Worm (Caenorhabditis elegans) whole organism, L3 larva: ENCODE measurements around the gene srw-20.

Source experiments
- R02D3.7 ChIP-seq: fragments of 150-350 bp; optimal IDR thresholded peaks from 2 replicates; lab custom pipeline; 2014; ENCODE audit warnings: missing biosample characterization, missing genetic modification characterization
- ZK546.5 ChIP-seq: sonication (generic microtip); optimal IDR thresholded peaks from 2 replicates; lab custom pipeline; 2017; ENCODE audit warnings: missing biosample characterization, missing genetic modification characterization
- aly-2 ChIP-seq: fragments of 150-350 bp; optimal IDR thresholded peaks from 2 replicates; lab custom pipeline; 2014; ENCODE audit warnings: missing biosample characterization, missing genetic modification characterization
- ama-1 ChIP-seq: fragments of 150-350 bp; optimal IDR thresholded peaks from 2 replicates; lab custom pipeline; 2018
- ceh-16 ChIP-seq: sonication (generic microtip); optimal IDR thresholded peaks from 2 replicates; lab custom pipeline; 2017; ENCODE audit warnings: missing biosample characterization, missing genetic modification characterization
- ceh-28 ChIP-seq: fragments of 150-350 bp; optimal IDR thresholded peaks from 2 replicates; lab custom pipeline; 2014; ENCODE audit warnings: missing biosample characterization, missing genetic modification reagents, missing genetic modification characterization
- ceh-82 ChIP-seq: fragments of 150-350 bp; optimal IDR thresholded peaks from 2 replicates; lab custom pipeline; 2014; ENCODE audit warnings: missing biosample characterization, missing genetic modification characterization
- egl-5 ChIP-seq: fragments of 150-350 bp; optimal IDR thresholded peaks from 2 replicates; lab custom pipeline; 2017; ENCODE audit warnings: missing biosample characterization, missing genetic modification reagents, missing genetic modification characterization, inconsistent platforms
- elt-1 ChIP-seq: fragments of 150-350 bp; optimal IDR thresholded peaks from 2 replicates; lab custom pipeline; 2014; ENCODE audit warnings: missing biosample characterization, missing genetic modification characterization
- elt-3 ChIP-seq, 3 experiments: fragments of 150-350 bp in 1 of 3; sonication (generic microtip) in 2 of 3; optimal IDR thresholded peaks; 2 replicates in 2 of 3; 4 replicates in 1 of 3; lab custom pipeline; 2014 to 2017; ENCODE audit warnings: missing biosample characterization in 3 of 3, missing genetic modification characterization in 3 of 3
- fkh-10 ChIP-seq: sonication (generic microtip); optimal IDR thresholded peaks from 2 replicates; lab custom pipeline; 2017; ENCODE audit warnings: missing biosample characterization, missing genetic modification reagents, missing genetic modification characterization
- fos-1 ChIP-seq: fragments of 150-350 bp; optimal IDR thresholded peaks from 2 replicates; lab custom pipeline; 2014; ENCODE audit warnings: missing biosample characterization, missing genetic modification characterization
- hmg-11 ChIP-seq: sonication (generic microtip); optimal IDR thresholded peaks from 2 replicates; lab custom pipeline; 2016; ENCODE audit warnings: missing genetic modification characterization, missing compliant biosample characterization
- jun-1 ChIP-seq: fragments of 150-350 bp; optimal IDR thresholded peaks from 2 replicates; lab custom pipeline; 2014; ENCODE audit warnings: missing biosample characterization, missing genetic modification reagents, missing genetic modification characterization
- lin-15B ChIP-seq: fragments of 150-350 bp; optimal IDR thresholded peaks from 2 replicates; lab custom pipeline; 2014; ENCODE audit warnings: missing biosample characterization, missing genetic modification characterization
- lin-39 ChIP-seq: fragments of 150-350 bp; optimal IDR thresholded peaks from 2 replicates; lab custom pipeline; 2018; ENCODE audit warnings: missing biosample characterization, missing genetic modification reagents, missing genetic modification characterization
- lsy-12 ChIP-seq: sonication (generic microtip); optimal IDR thresholded peaks from 2 replicates; lab custom pipeline; 2016; ENCODE audit warnings: mild to moderate bottlenecking, missing genetic modification characterization, missing compliant biosample characterization
- mdl-1 ChIP-seq: fragments of 150-350 bp; optimal IDR thresholded peaks from 2 replicates; lab custom pipeline; 2014; ENCODE audit warnings: missing biosample characterization, missing genetic modification characterization
- mml-1 ChIP-seq: fragments of 150-350 bp; sonication (generic microtip); optimal IDR thresholded peaks from 3 replicates; lab custom pipeline; 2014; ENCODE audit warnings: missing biosample characterization, missing genetic modification characterization
- nfya-1 ChIP-seq: sonication (generic microtip); optimal IDR thresholded peaks from 2 replicates; lab custom pipeline; 2017; ENCODE audit warnings: missing genetic modification characterization, mild to moderate bottlenecking, missing compliant biosample characterization, antibody characterized with exemption, moderate library complexity; ENCODE audit not compliant: insufficient read depth
- nhr-11 ChIP-seq: fragments of 150-350 bp; optimal IDR thresholded peaks from 2 replicates; lab custom pipeline; 2014; ENCODE audit warnings: missing biosample characterization, missing genetic modification characterization
- nhr-12 ChIP-seq: fragments of 150-350 bp; optimal IDR thresholded peaks from 2 replicates; lab custom pipeline; 2014; ENCODE audit warnings: missing biosample characterization, missing genetic modification characterization
- nhr-23 ChIP-seq: fragments of 150-350 bp; optimal IDR thresholded peaks from 2 replicates; lab custom pipeline; 2014; ENCODE audit warnings: missing biosample characterization, missing genetic modification reagents, missing genetic modification characterization
- nhr-237 ChIP-seq: fragments of 150-350 bp; optimal IDR thresholded peaks from 2 replicates; lab custom pipeline; 2014; ENCODE audit warnings: missing biosample characterization, missing genetic modification characterization
- nhr-25 ChIP-seq: sonication (generic microtip); optimal IDR thresholded peaks from 2 replicates; lab custom pipeline; 2017; ENCODE audit warnings: missing biosample characterization, missing genetic modification characterization
- nhr-67 ChIP-seq: fragments of 150-350 bp; optimal IDR thresholded peaks from 2 replicates; lab custom pipeline; 2014; ENCODE audit warnings: missing biosample characterization, missing genetic modification characterization
- nhr-76 ChIP-seq: fragments of 150-350 bp; sonication (generic microtip); optimal IDR thresholded peaks from 5 replicates; lab custom pipeline; 2014; ENCODE audit warnings: missing biosample characterization, missing genetic modification characterization
- nhr-77 ChIP-seq: fragments of 150-350 bp; optimal IDR thresholded peaks from 2 replicates; lab custom pipeline; 2014; ENCODE audit warnings: missing biosample characterization, missing genetic modification characterization
- pha-4 ChIP-seq: fragments of 150-350 bp; optimal IDR thresholded peaks from 2 replicates; lab custom pipeline; 2014; ENCODE audit warnings: missing biosample characterization, missing genetic modification reagents, missing genetic modification characterization
- pqm-1 ChIP-seq: fragments of 150-350 bp; optimal IDR thresholded peaks from 2 replicates; lab custom pipeline; 2017; ENCODE audit warnings: missing biosample characterization, missing genetic modification characterization, inconsistent platforms
- sea-2 ChIP-seq: fragments of 150-350 bp; sonication (generic microtip); optimal IDR thresholded peaks from 4 replicates; lab custom pipeline; 2014; ENCODE audit warnings: missing biosample characterization, missing genetic modification reagents, missing genetic modification characterization
- snpc-4 ChIP-seq: fragments of 150-350 bp; optimal IDR thresholded peaks from 2 replicates; lab custom pipeline; 2014; ENCODE audit warnings: missing biosample characterization, missing genetic modification characterization
- tbx-2 ChIP-seq: sonication (generic microtip); optimal IDR thresholded peaks from 2 replicates; lab custom pipeline; 2016; ENCODE audit warnings: mild to moderate bottlenecking, missing genetic modification characterization, missing compliant biosample characterization
- unc-62 ChIP-seq: fragments of 150-350 bp; sonication (generic microtip); optimal IDR thresholded peaks from 4 replicates; lab custom pipeline; 2014; ENCODE audit warnings: missing biosample characterization, missing genetic modification reagents, missing genetic modification characterization
- zag-1 ChIP-seq: fragments of 150-350 bp; optimal IDR thresholded peaks from 2 replicates; lab custom pipeline; 2014; ENCODE audit warnings: missing biosample characterization, missing genetic modification characterization
- ztf-4 ChIP-seq: fragments of 150-350 bp; optimal IDR thresholded peaks from 2 replicates; lab custom pipeline; 2014; ENCODE audit warnings: missing biosample characterization, missing genetic modification characterization

Gene srw-20

ce11 chrV:17061585-17061984, 18.1 kb downstream of the srw-20 start, which contains the start of gene F28B1.9:
Gene F28B1.9 (plus strand): TSS chrV:17061885.
- TF ChIP-seq elt-3 (tag; optimal IDR thresholded peaks at IDR 0.05; lab: Kevin White, UChicago) (no peak), lin-39 (no peak)

ce11 chrV:17059987-17060386, 19.7 kb downstream of the srw-20 start, which contains the start of gene sri-66:
Gene sri-66 (plus strand): TSS chrV:17060287.
- TF ChIP-seq egl-5 (tag; lab: Kevin White, UChicago) (no peak), mml-1 (no peak), fkh-10 (GFP tag; lab: Kevin White, UChicago) (no peak), lin-15B (tag; lab: Kevin White, UChicago) (no peak), nhr-67 (tag; lab: Kevin White, UChicago) (no peak), jun-1 (tag; lab: Kevin White, UChicago) (no peak), hmg-11 (tag; lab: Kevin White, UChicago) (no peak), nhr-11 (tag; lab: Kevin White, UChicago) (no peak), nhr-237 (no peak), fos-1 (no peak), nhr-76 (tag; lab: Kevin White, UChicago) (no peak), ceh-82 (tag; lab: Kevin White, UChicago) (no peak), nhr-12 (tag; lab: Kevin White, UChicago) (no peak), pha-4 (tag; lab: Kevin White, UChicago) (no peak), ceh-28 (tag; lab: Kevin White, UChicago) (no peak), elt-1 (tag; lab: Kevin White, UChicago) (no peak), ztf-4 (tag; lab: Kevin White, UChicago) (no peak), elt-3 (tag; optimal IDR thresholded peaks at IDR 0.05; lab: Kevin White, UChicago) (no peak), nhr-25 (tag; lab: Kevin White, UChicago) (no peak), nfya-1 (tag; lab: Kevin White, UChicago) (no peak)

ce11 chrV:17044500-17044899, 35.2 kb downstream of the srw-20 start, which contains the start of gene F28B1.2:
Gene F28B1.2 (plus strand): TSS chrV:17044800.
- TF ChIP-seq ama-1 (lab: Kevin White, UChicago) = no peak
- no peak for TF ChIP-seq R02D3.7
- TF ChIP-seq mml-1 = no peak
- TF ChIP-seq egl-5 (tag; lab: Kevin White, UChicago) = no peak
- no peak for TF ChIP-seq tbx-2 (tag; lab: Kevin White, UChicago)
- no peak for TF ChIP-seq nhr-23 (tag; lab: Kevin White, UChicago)
- no peak for TF ChIP-seq snpc-4 (tag; lab: Kevin White, UChicago)
- no peak for TF ChIP-seq nhr-76 (tag; lab: Kevin White, UChicago)
- no peak for TF ChIP-seq sea-2 (GFP tag; lab: Kevin White, UChicago)
- TF ChIP-seq lin-15B (tag; lab: Kevin White, UChicago) = no peak
- no peak for TF ChIP-seq ceh-28 (tag; lab: Kevin White, UChicago)
- no peak for TF ChIP-seq nhr-67 (tag; lab: Kevin White, UChicago)

- TF ChIP-seq mdl-1 (tag; lab: Kevin White, UChicago) = no peak
- TF ChIP-seq lsy-12 (tag; lab: Kevin White, UChicago) = no peak
- TF ChIP-seq jun-1 (tag; lab: Kevin White, UChicago) = no peak
- no peak for TF ChIP-seq egl-5 (tag; lab: Kevin White, UChicago)
Measured at ce11 chrV:17042263-17042662, 37.4 kb downstream of the srw-20 start, which contains the start of gene hpo-33. Gene hpo-33 (plus strand): TSS chrV:17042563.

- no peak for TF ChIP-seq aly-2 (tag; lab: Kevin White, UChicago)
- TF ChIP-seq ceh-16 = no peak
- TF ChIP-seq ZK546.5 = no peak
- no peak for TF ChIP-seq mdl-1 (tag; lab: Kevin White, UChicago)
- TF ChIP-seq unc-62 (GFP tag; lab: Kevin White, UChicago) = no peak
- TF ChIP-seq mml-1 = no peak
- TF ChIP-seq fos-1 = no peak
- no peak for TF ChIP-seq nhr-11 (tag; lab: Kevin White, UChicago)
- TF ChIP-seq nhr-76 (tag; lab: Kevin White, UChicago) = no peak
- TF ChIP-seq nhr-67 (tag; lab: Kevin White, UChicago) = no peak
- no peak for TF ChIP-seq nhr-77 (tag; lab: Kevin White, UChicago)
- no peak for TF ChIP-seq zag-1 (tag; lab: Kevin White, UChicago)
- no peak for TF ChIP-seq pqm-1
Measured at ce11 chrV:17035850-17036249, 43.8 kb downstream of the srw-20 start, which contains the start of gene srz-94. Gene srz-94 (minus strand): TSS chrV:17035950.
